Fruit fly (Drosophila melanogaster): ENCODE data around the gene CG32847.

DNA sequence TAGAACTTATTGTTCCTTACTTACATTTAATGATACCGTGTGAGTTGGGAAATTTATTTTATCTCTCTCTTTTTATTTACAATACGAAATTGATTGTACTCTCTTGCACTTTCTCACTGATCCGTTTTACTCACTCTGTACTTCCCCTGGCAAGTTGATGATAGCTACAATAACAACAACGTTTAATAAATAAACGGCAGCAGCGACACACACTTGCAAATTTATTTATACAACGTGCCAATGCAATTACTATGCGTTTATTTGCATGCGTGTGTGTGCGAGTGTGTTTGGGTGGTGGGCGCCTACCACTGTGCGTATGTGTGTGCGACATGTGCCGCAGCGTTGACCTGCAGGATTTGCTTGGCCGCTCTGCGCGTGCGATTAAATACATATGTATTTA, 21.8 kb upstream of the CG32847 start:
- TF ChIP-seq Myc (optimal IDR thresholded peaks at IDR 0.05): no peak
- no peak for TF ChIP-seq ttk (optimal IDR thresholded peaks at IDR 0.05)
- no peak for TF ChIP-seq h (optimal IDR thresholded peaks at IDR 0.05)
- no peak for TF ChIP-seq psq (optimal IDR thresholded peaks at IDR 0.05)
- no peak for TF ChIP-seq Sin3A (optimal IDR thresholded peaks at IDR 0.05)
- no peak for TF ChIP-seq insv (optimal IDR thresholded peaks at IDR 0.05)

All from Kc167 (cell line).